Worm (Caenorhabditis elegans): ENCODE measurements around the gene acr-14.

acr-14 gene

ce11 chrII:8170374-8170773 is 6.6 kb downstream of the acr-14 start, which contains the start of gene T05C12.11:
T05C12.11 (minus strand) TSS chrII:8170474.
- TF ChIP-seq D1046.2 (GFP tag; IDR thresholded peaks at IDR 0.05) (no peak), attf-4 (tag; optimal IDR thresholded peaks at IDR 0.05) (no peak), ceh-44 (GFP tag; IDR thresholded peaks at IDR 0.05) (no peak), lin-29 (GFP tag; IDR thresholded peaks at IDR 0.05) (no peak), ceh-82 (tag; optimal IDR thresholded peaks at IDR 0.05) (no peak), lin-39 (tag; optimal IDR thresholded peaks at IDR 0.05) (no peak), lin-13 (GFP tag; optimal IDR thresholded peaks at IDR 0.05) (no peak)

- TF ChIP-seq attf-4 (tag; optimal IDR thresholded peaks at IDR 0.05) (no peak), F10B5.3 (tag; optimal IDR thresholded peaks at IDR 0.05) (no peak), nhr-11 (tag; optimal IDR thresholded peaks at IDR 0.05) (no peak), snpc-4 (tag; optimal IDR thresholded peaks at IDR 0.05) (no peak), fos-1 (tag; optimal IDR thresholded peaks at IDR 0.05) (no peak), ama-1 (optimal IDR thresholded peaks at IDR 0.05) (no peak), mxl-3 (GFP tag; optimal IDR thresholded peaks at IDR 0.05) (no peak), cey-2 (tag; optimal IDR thresholded peaks at IDR 0.05; ENCODE audit: borderline replicate concordance, insufficient read depth) (no peak), ztf-7 (tag; optimal IDR thresholded peaks at IDR 0.05) (no peak)
Measured at ce11 chrII:8169283-8169682, 7.7 kb downstream of the acr-14 start, which contains the start of gene T05C12.15. T05C12.15 (plus strand) TSS chrII:8169583.

ce11 chrII:8162120-8162648 is 14.8 kb downstream of the acr-14 start, which contains the start of the genes emb-27 and rrf-3:
emb-27 (minus strand) TSS chrII:8162170.
rrf-3 (plus strand) TSS chrII:8162465.
- no peak for TF ChIP-seq lin-13 (GFP tag; optimal IDR thresholded peaks at IDR 0.05)
- TF ChIP-seq dpl-1 (GFP tag; optimal IDR thresholded peaks at IDR 0.05): peak; percentile 73
- TF ChIP-seq ceh-44 (GFP tag; IDR thresholded peaks at IDR 0.05): no peak
- no peak for TF ChIP-seq tra-1 (GFP tag; IDR thresholded peaks at IDR 0.05)
- no peak for TF ChIP-seq pqm-1 (tag; optimal IDR thresholded peaks at IDR 0.05)
- no peak for TF ChIP-seq D1046.2 (GFP tag; IDR thresholded peaks at IDR 0.05)
- no peak for TF ChIP-seq Y75B8A.6 (GFP tag; IDR thresholded peaks at IDR 0.05)
- TF ChIP-seq T26A8.4 (GFP tag; IDR thresholded peaks at IDR 0.05): no peak
- TF ChIP-seq zag-1 (tag; optimal IDR thresholded peaks at IDR 0.05): no peak
- TF ChIP-seq rbr-2 (tag; optimal IDR thresholded peaks at IDR 0.05): no peak
- TF ChIP-seq daf-8 (GFP tag; IDR thresholded peaks at IDR 0.05): no peak
- TF ChIP-seq F10B5.3 (tag; optimal IDR thresholded peaks at IDR 0.05): no peak
- no peak for TF ChIP-seq zfp-2 (tag; optimal IDR thresholded peaks at IDR 0.05)
- no peak for TF ChIP-seq nhr-48 (tag; optimal IDR thresholded peaks at IDR 0.05)
- no peak for TF ChIP-seq Y105C5A.15 (GFP tag; IDR thresholded peaks at IDR 0.05)
- peak; percentile 92 for TF ChIP-seq T20F7.1 (GFP tag; optimal IDR thresholded peaks at IDR 0.05)
- TF ChIP-seq lsy-2 (tag; optimal IDR thresholded peaks at IDR 0.05): peak in 1 of 2 experiments; percentile 84
- TF ChIP-seq mes-2 (tag; optimal IDR thresholded peaks at IDR 0.05; ENCODE audit: poor library complexity, severe bottlenecking): peak; percentile 59
- no peak for TF ChIP-seq madf-9 (GFP tag; conservative IDR thresholded peaks at IDR 0.05)
- no peak for TF ChIP-seq nhr-25 (tag; optimal IDR thresholded peaks at IDR 0.05; ENCODE audit: borderline replicate concordance, insufficient read depth)
- TF ChIP-seq madf-5 (GFP tag; IDR thresholded peaks at IDR 0.05): no peak
- peak; percentile 84 for TF ChIP-seq Y48G9A.11 (GFP tag; IDR thresholded peaks at IDR 0.05)
- TF ChIP-seq unc-39 (tag; optimal IDR thresholded peaks at IDR 0.05): no peak
- TF ChIP-seq aly-2 (tag; optimal IDR thresholded peaks at IDR 0.05): no peak
- TF ChIP-seq nhr-6 (tag; optimal IDR thresholded peaks at IDR 0.05): peak; percentile 0
- TF ChIP-seq vab-7 (GFP tag; IDR thresholded peaks at IDR 0.05): no peak
- TF ChIP-seq dmd-9 (GFP tag; IDR thresholded peaks at IDR 0.05): no peak
- no peak for TF ChIP-seq Y5F2A.4 (GFP tag; optimal IDR thresholded peaks at IDR 0.05)
- TF ChIP-seq lin-38 (GFP tag; IDR thresholded peaks at IDR 0.05): peak; percentile 88
- TF ChIP-seq fos-1 (tag; optimal IDR thresholded peaks at IDR 0.05): no peak
- TF ChIP-seq F44E2.7 (GFP tag; IDR thresholded peaks at IDR 0.05): no peak
- no peak for TF ChIP-seq spr-1 (tag; optimal IDR thresholded peaks at IDR 0.05)
- no peak for TF ChIP-seq skn-1 (tag; optimal IDR thresholded peaks at IDR 0.05)
- TF ChIP-seq nhr-111 (GFP tag; optimal IDR thresholded peaks at IDR 0.05): no peak
- TF ChIP-seq spr-3 (GFP tag; optimal IDR thresholded peaks at IDR 0.05): no peak
- TF ChIP-seq ceh-28 (tag; optimal IDR thresholded peaks at IDR 0.05): no peak
- no peak for TF ChIP-seq nhr-42 (GFP tag; IDR thresholded peaks at IDR 0.05)

Data from whole organism, L4 larva.